Worm (Caenorhabditis elegans) whole organism, young adult: Measurements from ENCODE around the gene ZK757.1.

Experiments used
- B0261.1 ChIP-seq: sonication (generic microtip); optimal IDR thresholded peaks from 2 replicates; lab custom pipeline; 2016; ENCODE audit warnings: mild to moderate bottlenecking, missing genetic modification characterization, moderate library complexity, missing compliant biosample characterization
- K12H6.12 ChIP-seq: fragments of 200-800 bp; sonication (Bioruptor generic); optimal IDR thresholded peaks from 2 replicates; lab custom pipeline; 2018; ENCODE audit warnings: mild to moderate bottlenecking, missing genetic modification characterization, missing compliant biosample characterization
- athp-1 ChIP-seq: sonication (generic microtip); optimal IDR thresholded peaks from 2 replicates; lab custom pipeline; 2017; ENCODE audit warnings: mild to moderate bottlenecking, missing genetic modification characterization, missing compliant biosample characterization
- bed-1 ChIP-seq: fragments of 200-800 bp; sonication (Bioruptor generic); IDR thresholded peaks from 2 replicates; pipeline ENCODE4 v1.3.6; 2022; ENCODE audit warnings: missing genetic modification reagents, missing genetic modification characterization, missing compliant biosample characterization
- dpl-1 ChIP-seq: fragments of 150-350 bp; optimal IDR thresholded peaks from 2 replicates; lab custom pipeline; 2014; ENCODE audit warnings: missing biosample characterization, missing genetic modification reagents, missing genetic modification characterization
- mes-4 ChIP-seq: sonication (generic microtip); optimal IDR thresholded peaks from 2 replicates; lab custom pipeline; 2016; ENCODE audit warnings: missing genotype, missing genetic modification characterization, missing compliant biosample characterization
- nfya-1 ChIP-seq: sonication (generic microtip); optimal IDR thresholded peaks from 2 replicates; lab custom pipeline; 2017; ENCODE audit warnings: antibody characterized with exemption, missing compliant biosample characterization, missing genetic modification characterization, borderline replicate concordance; ENCODE audit not compliant: insufficient read depth
- rcor-1 ChIP-seq: fragments of 200-800 bp; sonication (Bioruptor generic); IDR thresholded peaks from 2 replicates; pipeline ENCODE4 v1.3.6; 2022; ENCODE audit warnings: missing genetic modification reagents, missing genetic modification characterization, missing compliant biosample characterization
- rec-8 ChIP-seq, 2 experiments: sonication (generic microtip); optimal IDR thresholded peaks; 2 replicates each; lab custom pipeline; 2016; ENCODE audit warnings: mild to moderate bottlenecking in 2 of 2, missing genetic modification characterization in 2 of 2, missing genetic modification reagents in 2 of 2, missing genotype in 2 of 2, missing biosample characterization in 1 of 2, missing compliant biosample characterization in 1 of 2, moderate library complexity in 1 of 2
- rpc-1 ChIP-seq, 2 experiments: fragments of 150-350 bp in 1 of 2; sonication (generic microtip) in 1 of 2; optimal IDR thresholded peaks; 2 replicates each; lab custom pipeline; 2014 to 2018; ENCODE audit warnings: missing biosample characterization in 1 of 2, missing genetic modification characterization in 1 of 2, missing genetic modification reagents in 1 of 2, missing genotype in 1 of 2
- sea-2 ChIP-seq: fragments of 200-800 bp; sonication (Bioruptor generic); IDR thresholded peaks from 2 replicates; pipeline ENCODE4 v1.3.6; 2022; ENCODE audit warnings: missing genetic modification characterization, missing compliant biosample characterization
- snpc-4 ChIP-seq, 5 experiments: fragments of 150-350 bp in 1 of 5; sonication (generic microtip) in 4 of 5; optimal IDR thresholded peaks; 2 replicates each; lab custom pipeline; 2014 to 2018; ENCODE audit warnings: missing genetic modification characterization in 5 of 5, missing biosample characterization in 3 of 5, antibody characterized with exemption in 2 of 5, mild to moderate bottlenecking in 2 of 5, missing compliant biosample characterization in 2 of 5, missing genotype in 2 of 5, moderate library complexity in 2 of 5, missing genetic modification reagents in 1 of 5
- sptf-2 ChIP-seq: fragments of 200-800 bp; sonication (Bioruptor generic); optimal IDR thresholded peaks from 2 replicates; lab custom pipeline; 2018; ENCODE audit warnings: mild to moderate bottlenecking, missing genetic modification characterization, missing compliant biosample characterization

- TF ChIP-seq athp-1 (tag; lab: Kevin White, UChicago): no peak
- no peak for TF ChIP-seq sptf-2 (GFP tag; lab: Kevin White, UChicago)
- no peak for TF ChIP-seq nfya-1
- TF ChIP-seq mes-4: no peak
- no peak for TF ChIP-seq rec-8 (tag; optimal IDR thresholded peaks at IDR 0.05; lab: Kevin White, UChicago)
- TF ChIP-seq sea-2 (GFP tag; lab: Robert Waterston, UW): no peak
- TF ChIP-seq B0261.1: no peak
- no peak for TF ChIP-seq rpc-1 (optimal IDR thresholded peaks at IDR 0.05; lab: Kevin White, UChicago)
- no peak for TF ChIP-seq rpc-1 (tag; optimal IDR thresholded peaks at IDR 0.05; lab: Kevin White, UChicago)
- no peak for TF ChIP-seq K12H6.12
- no peak for TF ChIP-seq bed-1
- no peak for TF ChIP-seq snpc-4 (GFP tag; optimal IDR thresholded peaks at IDR 0.05; lab: Kevin White, UChicago)
- no peak for TF ChIP-seq snpc-4 (tag; optimal IDR thresholded peaks at IDR 0.05; lab: Kevin White, UChicago)
- no peak for TF ChIP-seq rcor-1
- TF ChIP-seq dpl-1: no peak
Observed at ce11 chrIII:9874515-9874914, 3.6 kb upstream of the ZK757.1 start.
